Worm (Caenorhabditis elegans) whole organism, early embryonic: ENCODE measurements around the gene rpoa-49.

Experiments
- aly-1 ChIP-seq: sonication (generic microtip); optimal IDR thresholded peaks from 2 replicates; lab custom pipeline; 2016; ENCODE audit warnings: missing genetic modification characterization, missing compliant biosample characterization
- ama-1 ChIP-seq: fragments of 150-350 bp; optimal IDR thresholded peaks from 2 replicates; lab custom pipeline; 2014
- ets-7 ChIP-seq: sonication (generic microtip); optimal IDR thresholded peaks from 2 replicates; lab custom pipeline; 2016; ENCODE audit warnings: missing genotype, missing genetic modification characterization, missing compliant biosample characterization
- hmbx-1 ChIP-seq: sonication (generic microtip); optimal IDR thresholded peaks from 2 replicates; lab custom pipeline; 2016; ENCODE audit warnings: mild to moderate bottlenecking, missing genetic modification characterization, missing compliant biosample characterization
- hmg-4 ChIP-seq: fragments of 200-800 bp; sonication (Bioruptor generic); optimal IDR thresholded peaks from 2 replicates; lab custom pipeline; 2018; ENCODE audit warnings: mild to moderate bottlenecking, missing genetic modification characterization, missing compliant biosample characterization
- hnd-1 ChIP-seq: sonication (generic microtip); optimal IDR thresholded peaks from 2 replicates; lab custom pipeline; 2016; ENCODE audit warnings: missing genetic modification characterization, missing compliant biosample characterization
- tbx-37 ChIP-seq: fragments of 200-800 bp; sonication (Bioruptor generic); conservative IDR thresholded peaks from 2 replicates; pipeline ENCODE4 v1.3.6; 2022; ENCODE audit warnings: missing genetic modification reagents, missing genetic modification characterization, missing compliant biosample characterization

DNA sequence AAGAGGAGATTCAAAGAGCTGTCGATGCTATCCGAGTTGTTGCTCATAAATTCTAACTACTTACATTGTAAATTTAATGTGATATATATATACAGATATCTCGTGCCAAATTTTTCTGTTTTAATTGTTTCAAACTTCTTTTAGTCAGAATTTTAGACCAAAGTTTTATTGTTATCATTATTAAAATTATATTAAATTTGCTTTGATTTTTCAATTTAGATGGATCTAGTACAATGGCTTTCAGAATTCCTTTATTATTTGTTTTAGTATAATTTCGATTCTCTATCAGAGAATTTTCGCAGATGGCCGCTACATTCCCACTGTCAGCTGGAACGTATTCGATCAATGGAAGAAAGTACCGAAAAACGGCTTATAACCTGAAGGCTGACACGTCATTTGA is 12.5 kb downstream of the rpoa-49 start, which contains the start of gene ascc-1:
- TF ChIP-seq aly-1 (tag; lab: Kevin White, UChicago) (no peak), hmbx-1 (tag; lab: Kevin White, UChicago) (no peak), ets-7 (tag; lab: Kevin White, UChicago) (no peak), hmg-4 (GFP tag; lab: Kevin White, UChicago) (no peak), tbx-37 (no peak), hnd-1 (no peak), ama-1 (no peak)
